Worm (Caenorhabditis elegans) whole organism, L1 larva: ENCODE data around the gene cyp-14A3.

Experiments used
- pag-3 ChIP-seq: sonication (generic microtip); optimal IDR thresholded peaks from 2 replicates; lab custom pipeline; 2017; ENCODE audit warnings: missing genetic modification characterization, mild to moderate bottlenecking, missing compliant biosample characterization, antibody characterized with exemption, borderline replicate concordance; ENCODE audit not compliant: insufficient read depth
- unc-62 ChIP-seq: fragments of 150-350 bp; optimal IDR thresholded peaks from 2 replicates; lab custom pipeline; 2014; ENCODE audit warnings: missing biosample characterization, missing genetic modification reagents, missing genetic modification characterization

DNA sequence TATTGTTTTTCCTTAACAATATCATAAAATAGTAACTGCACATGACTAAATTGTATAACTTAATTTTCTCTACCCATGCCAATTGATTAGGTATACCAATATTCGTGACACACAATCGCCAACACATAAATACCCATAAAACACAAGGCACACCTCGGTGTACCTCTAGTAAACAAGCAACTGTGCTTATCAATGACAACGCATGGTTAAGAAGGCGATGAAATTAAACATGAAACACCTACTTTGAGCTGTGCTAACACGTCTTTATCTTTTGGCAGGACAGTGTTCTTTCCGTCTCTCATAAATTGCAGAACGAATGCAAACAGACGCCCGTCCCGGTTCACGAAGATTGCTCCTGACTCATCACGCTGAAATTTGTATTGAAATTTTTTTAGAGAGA, 36.8 kb upstream of the cyp-14A3 start:
- TF ChIP-seq pag-3 (tag; lab: Kevin White, UChicago) (no peak), unc-62 (GFP tag; lab: Kevin White, UChicago) (no peak)
